Worm (Caenorhabditis elegans) whole organism, midembryonic: ENCODE measurements around the gene ugt-13.

Source experiments
- T22C8.4 ChIP-seq: fragments of 200-800 bp; sonication (Bioruptor generic); IDR thresholded peaks from 2 replicates; pipeline ENCODE4 v1.3.6; 2022; ENCODE audit warnings: missing genetic modification characterization, missing compliant biosample characterization
- cog-1 ChIP-seq: sonication (generic microtip); optimal IDR thresholded peaks from 2 replicates; lab custom pipeline; 2016; ENCODE audit warnings: missing genetic modification characterization, missing compliant biosample characterization
- flt-1 ChIP-seq: fragments of 200-800 bp; sonication (Bioruptor generic); IDR thresholded peaks from 2 replicates; pipeline ENCODE4 v1.3.6; 2022; ENCODE audit warnings: missing genetic modification characterization, missing compliant biosample characterization
- klf-2 ChIP-seq: fragments of 200-800 bp; sonication (Bioruptor generic); conservative IDR thresholded peaks from 2 replicates; pipeline ENCODE4 v1.3.6; 2022; ENCODE audit warnings: missing genetic modification reagents, missing genetic modification characterization, missing compliant biosample characterization
- med-1 ChIP-seq: sonication (generic microtip); optimal IDR thresholded peaks from 2 replicates; lab custom pipeline; 2017; ENCODE audit warnings: missing genetic modification characterization, mild to moderate bottlenecking, missing compliant biosample characterization, antibody characterized with exemption, missing genetic modification reagents; ENCODE audit not compliant: insufficient read depth
- ref-1 ChIP-seq: fragments of 200-800 bp; sonication (Bioruptor generic); conservative IDR thresholded peaks from 2 replicates; pipeline ENCODE4 v1.3.6; 2022; ENCODE audit warnings: missing genetic modification reagents, missing genetic modification characterization, missing compliant biosample characterization
- tab-1 ChIP-seq: fragments of 200-800 bp; sonication (Bioruptor generic); IDR thresholded peaks from 2 replicates; pipeline ENCODE4 v1.3.6; 2022; ENCODE audit warnings: missing genetic modification characterization, missing compliant biosample characterization
- ztf-23 ChIP-seq: fragments of 200-800 bp; sonication (Bioruptor generic); IDR thresholded peaks from 2 replicates; pipeline ENCODE4 v1.3.6; 2022; ENCODE audit warnings: missing genetic modification reagents, missing genetic modification characterization, missing compliant biosample characterization
- ztf-29 ChIP-seq: fragments of 200-800 bp; sonication (Bioruptor generic); IDR thresholded peaks from 2 replicates; pipeline ENCODE4 v1.3.6; 2022; ENCODE audit warnings: missing genetic modification reagents, missing genetic modification characterization, missing compliant biosample characterization

ce11 chrV:4903696-4904095 lies 5.0 kb upstream of the ugt-13 start, which contains the start of gene ugt-8:
- TF ChIP-seq ztf-23 (no peak), med-1 (no peak), klf-2 (GFP tag; lab: Robert Waterston, UW) (no peak), flt-1 (no peak), ztf-29 (GFP tag; lab: Robert Waterston, UW) (no peak), T22C8.4 (GFP tag; lab: Robert Waterston, UW) (no peak), tab-1 (GFP tag; lab: Robert Waterston, UW) (no peak), cog-1 (tag; lab: Kevin White, UChicago) (no peak), ref-1 (GFP tag; lab: Robert Waterston, UW) (no peak)
